Worm (Caenorhabditis elegans) whole organism, midembryonic: Measurements from ENCODE around the gene wht-3.

Experiments
- T22C8.4 ChIP-seq: fragments of 200-800 bp; sonication (Bioruptor generic); IDR thresholded peaks from 2 replicates; pipeline ENCODE4 v1.3.6; 2022; ENCODE audit warnings: missing genetic modification characterization, missing compliant biosample characterization
- ztf-29 ChIP-seq: fragments of 200-800 bp; sonication (Bioruptor generic); IDR thresholded peaks from 2 replicates; pipeline ENCODE4 v1.3.6; 2022; ENCODE audit warnings: missing genetic modification reagents, missing genetic modification characterization, missing compliant biosample characterization

DNA sequence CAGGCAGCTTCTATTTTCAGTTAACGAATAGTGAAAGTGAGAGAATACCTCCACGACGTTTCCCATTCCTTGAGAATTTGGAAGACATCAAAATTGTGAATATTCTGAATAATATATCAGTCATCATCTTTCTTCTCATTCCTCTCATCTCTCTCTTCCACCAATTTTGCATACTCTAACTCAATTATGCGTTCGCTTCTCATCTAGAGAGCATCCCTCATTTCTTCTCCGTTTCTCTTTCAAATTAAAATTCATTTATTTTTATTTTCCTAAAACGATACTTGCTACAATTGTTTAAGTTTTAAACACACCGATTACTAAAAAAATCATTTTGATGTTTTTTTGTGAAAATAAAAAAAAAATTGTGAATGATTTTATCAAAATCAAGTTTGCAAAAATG, 48.2 kb downstream of the wht-3 start:
- TF ChIP-seq T22C8.4 (GFP tag; lab: Robert Waterston, UW) (no peak), ztf-29 (GFP tag; lab: Robert Waterston, UW) (no peak)
